Worm (Caenorhabditis elegans) whole organism, early embryonic: ENCODE measurements around the gene str-63.

ENCODE experiments used
- B0310.2 ChIP-seq: sonication (generic microtip); optimal IDR thresholded peaks from 2 replicates; lab custom pipeline; 2016; ENCODE audit warnings: mild to moderate bottlenecking, missing genetic modification characterization, missing compliant biosample characterization
- F13C5.2 ChIP-seq: sonication (generic microtip); optimal IDR thresholded peaks from 2 replicates; lab custom pipeline; 2017; ENCODE audit warnings: mild to moderate bottlenecking, missing genetic modification characterization, inconsistent platforms, missing compliant biosample characterization
- aly-1 ChIP-seq: sonication (generic microtip); optimal IDR thresholded peaks from 2 replicates; lab custom pipeline; 2016; ENCODE audit warnings: missing genetic modification characterization, missing compliant biosample characterization
- ama-1 ChIP-seq: fragments of 150-350 bp; optimal IDR thresholded peaks from 2 replicates; lab custom pipeline; 2014
- ceh-13 ChIP-seq: fragments of 200-800 bp; sonication (Bioruptor generic); optimal IDR thresholded peaks from 2 replicates; lab custom pipeline; 2018; ENCODE audit warnings: mild to moderate bottlenecking, missing genetic modification characterization, missing compliant biosample characterization
- ceh-36 ChIP-seq: sonication (generic microtip); optimal IDR thresholded peaks from 2 replicates; lab custom pipeline; 2016; ENCODE audit warnings: missing genetic modification characterization, inconsistent platforms, missing compliant biosample characterization
- ets-7 ChIP-seq: sonication (generic microtip); optimal IDR thresholded peaks from 2 replicates; lab custom pipeline; 2016; ENCODE audit warnings: missing genotype, missing genetic modification characterization, missing compliant biosample characterization
- flt-1 ChIP-seq: fragments of 200-800 bp; sonication (Bioruptor generic); IDR thresholded peaks from 2 replicates; pipeline ENCODE4 v1.3.6; 2022; ENCODE audit warnings: missing genetic modification characterization, missing compliant biosample characterization
- hmbx-1 ChIP-seq: sonication (generic microtip); optimal IDR thresholded peaks from 2 replicates; lab custom pipeline; 2016; ENCODE audit warnings: mild to moderate bottlenecking, missing genetic modification characterization, missing compliant biosample characterization
- hmg-4 ChIP-seq: fragments of 200-800 bp; sonication (Bioruptor generic); optimal IDR thresholded peaks from 2 replicates; lab custom pipeline; 2018; ENCODE audit warnings: mild to moderate bottlenecking, missing genetic modification characterization, missing compliant biosample characterization
- hnd-1 ChIP-seq: sonication (generic microtip); optimal IDR thresholded peaks from 2 replicates; lab custom pipeline; 2016; ENCODE audit warnings: missing genetic modification characterization, missing compliant biosample characterization
- pes-1 ChIP-seq: fragments of 200-800 bp; sonication (Bioruptor generic); IDR thresholded peaks from 2 replicates; pipeline ENCODE4 v1.3.6; 2022; ENCODE audit warnings: missing genetic modification reagents, missing genetic modification characterization, missing compliant biosample characterization
- scrt-1 ChIP-seq: fragments of 200-800 bp; sonication (Bioruptor generic); IDR thresholded peaks from 2 replicates; pipeline ENCODE4 v1.3.6; 2022; ENCODE audit warnings: missing genetic modification characterization, missing compliant biosample characterization
- sea-1 ChIP-seq: fragments of 200-800 bp; sonication (Bioruptor generic); conservative IDR thresholded peaks from 2 replicates; pipeline ENCODE4 v1.3.6; 2022; ENCODE audit warnings: missing genetic modification characterization, missing compliant biosample characterization
- tbx-11 ChIP-seq: fragments of 200-800 bp; sonication (Bioruptor generic); IDR thresholded peaks from 2 replicates; pipeline ENCODE4 v1.3.6; 2022; ENCODE audit warnings: missing genetic modification characterization, missing compliant biosample characterization
- tbx-37 ChIP-seq: fragments of 200-800 bp; sonication (Bioruptor generic); conservative IDR thresholded peaks from 2 replicates; pipeline ENCODE4 v1.3.6; 2022; ENCODE audit warnings: missing genetic modification reagents, missing genetic modification characterization, missing compliant biosample characterization
- tra-4 ChIP-seq: sonication (generic microtip); optimal IDR thresholded peaks from 2 replicates; lab custom pipeline; 2017; ENCODE audit warnings: missing genetic modification characterization, missing compliant biosample characterization

str-63 gene

ce11 chrV:3344001-3344400, 7.4 kb upstream of the str-63 start:
- TF ChIP-seq tbx-11 (GFP tag; lab: Robert Waterston, UW) (no peak), tra-4 (no peak), flt-1 (no peak), ama-1 (no peak)

ce11 chrV:3346434-3347019, 4.8 kb upstream of the str-63 start, which contains the start of gene fbxa-65:
Gene fbxa-65, minus strand, starts transcription at chrV:3346484.
- TF ChIP-seq aly-1 (tag; lab: Kevin White, UChicago) (no peak), hmg-4 (GFP tag; lab: Kevin White, UChicago) (no peak)

ce11 chrV:3347486-3347885, 3.9 kb upstream of the str-63 start:
- TF ChIP-seq ceh-36 (tag; lab: Kevin White, UChicago) (no peak), hmg-4 (GFP tag; lab: Kevin White, UChicago) (no peak), ets-7 (no peak), tbx-37 (no peak), hmbx-1 (tag; lab: Kevin White, UChicago) (no peak), scrt-1 (GFP tag; lab: Robert Waterston, UW) (no peak), ama-1 (no peak), hnd-1 (no peak), ceh-13 (GFP tag; lab: Kevin White, UChicago) (no peak), flt-1 (no peak), sea-1 (no peak), pes-1 (no peak), aly-1 (tag; lab: Kevin White, UChicago) (no peak), F13C5.2 (no peak), B0310.2 (no peak), tra-4 (no peak), tbx-11 (GFP tag; lab: Robert Waterston, UW) (no peak)

ce11 chrV:3349877-3350276, 1.5 kb upstream of the str-63 start, which contains the start of gene C17B7.15:
Gene C17B7.15, plus strand, starts transcription at chrV:3350177.
- no peak for TF ChIP-seq hnd-1
- TF ChIP-seq tbx-37: no peak
- TF ChIP-seq pes-1: no peak
- no peak for TF ChIP-seq tbx-11 (GFP tag; lab: Robert Waterston, UW)
- no peak for TF ChIP-seq tra-4
- no peak for TF ChIP-seq ama-1
- TF ChIP-seq sea-1: no peak
- no peak for TF ChIP-seq F13C5.2
- TF ChIP-seq aly-1 (tag; lab: Kevin White, UChicago): no peak
- TF ChIP-seq ets-7: no peak
- TF ChIP-seq B0310.2: no peak
- TF ChIP-seq hmbx-1 (tag; lab: Kevin White, UChicago): no peak

ce11 chrV:3352925-3353324, 1.6 kb downstream of the str-63 start, which contains the start of gene C17B7.12:
Gene C17B7.12, plus strand, starts transcription at chrV:3353225.
- no peak for TF ChIP-seq tra-4

ce11 chrV:3355544-3355943, 4.2 kb downstream of the str-63 start:
- TF ChIP-seq hmg-4 (GFP tag; lab: Kevin White, UChicago) (no peak), hnd-1 (no peak), scrt-1 (GFP tag; lab: Robert Waterston, UW) (no peak), tbx-37 (no peak), ets-7 (no peak), hmbx-1 (tag; lab: Kevin White, UChicago) (no peak), pes-1 (no peak), ceh-36 (tag; lab: Kevin White, UChicago) (no peak), B0310.2 (no peak), ama-1 (no peak), aly-1 (tag; lab: Kevin White, UChicago) (no peak)

ce11 chrV:3357106-3357505, 5.7 kb downstream of the str-63 start, which contains the start of gene scrm-3:
Gene scrm-3, minus strand, starts transcription at chrV:3357206.
- TF ChIP-seq B0310.2 (no peak), tbx-37 (no peak), ceh-13 (GFP tag; lab: Kevin White, UChicago) (no peak), ama-1 (no peak), hnd-1 (no peak), sea-1 (no peak), aly-1 (tag; lab: Kevin White, UChicago) (no peak), tra-4 (no peak), flt-1 (no peak), hmg-4 (GFP tag; lab: Kevin White, UChicago) (no peak), tbx-11 (GFP tag; lab: Robert Waterston, UW) (no peak), pes-1 (no peak)

ce11 chrV:3358267-3358666, 6.9 kb downstream of the str-63 start, which contains the start of gene C04E12.5:
Gene C04E12.5, plus strand, starts transcription at chrV:3358567.
- TF ChIP-seq scrt-1 (GFP tag; lab: Robert Waterston, UW): no peak
- no peak for TF ChIP-seq ama-1
- no peak for TF ChIP-seq hmg-4 (GFP tag; lab: Kevin White, UChicago)
- TF ChIP-seq ceh-13 (GFP tag; lab: Kevin White, UChicago): no peak
- no peak for TF ChIP-seq B0310.2
- TF ChIP-seq tbx-37: no peak
- TF ChIP-seq F13C5.2: no peak

- no peak for TF ChIP-seq ceh-36 (tag; lab: Kevin White, UChicago)
- no peak for TF ChIP-seq B0310.2
- no peak for TF ChIP-seq sea-1
- no peak for TF ChIP-seq aly-1 (tag; lab: Kevin White, UChicago)
- TF ChIP-seq hmbx-1 (tag; lab: Kevin White, UChicago): no peak
- no peak for TF ChIP-seq tbx-11 (GFP tag; lab: Robert Waterston, UW)
- no peak for TF ChIP-seq F13C5.2
- no peak for TF ChIP-seq ets-7
- no peak for TF ChIP-seq ceh-13 (GFP tag; lab: Kevin White, UChicago)
- TF ChIP-seq hmg-4 (GFP tag; lab: Kevin White, UChicago): no peak
- no peak for TF ChIP-seq hnd-1
- TF ChIP-seq ama-1: no peak
- TF ChIP-seq pes-1: no peak
- TF ChIP-seq tbx-37: no peak
- TF ChIP-seq flt-1: no peak
- no peak for TF ChIP-seq tra-4
- TF ChIP-seq scrt-1 (GFP tag; lab: Robert Waterston, UW): no peak
These were observed 10.3 kb downstream of the str-63 start for ce11 chrV:3361633-3362032.
